Worm (Caenorhabditis elegans) whole organism, L4/young adult: ENCODE data around the gene F13H10.9.

Experiments
- W03F9.2 ChIP-seq: fragments of 150-350 bp; optimal IDR thresholded peaks from 2 replicates; lab custom pipeline; 2014; ENCODE audit warnings: missing biosample characterization, missing genetic modification characterization
- him-1 ChIP-seq: sonication (generic microtip); optimal IDR thresholded peaks from 2 replicates; lab custom pipeline; 2016; ENCODE audit warnings: missing genotype, missing genetic modification reagents, missing genetic modification characterization, missing compliant biosample characterization

DNA sequence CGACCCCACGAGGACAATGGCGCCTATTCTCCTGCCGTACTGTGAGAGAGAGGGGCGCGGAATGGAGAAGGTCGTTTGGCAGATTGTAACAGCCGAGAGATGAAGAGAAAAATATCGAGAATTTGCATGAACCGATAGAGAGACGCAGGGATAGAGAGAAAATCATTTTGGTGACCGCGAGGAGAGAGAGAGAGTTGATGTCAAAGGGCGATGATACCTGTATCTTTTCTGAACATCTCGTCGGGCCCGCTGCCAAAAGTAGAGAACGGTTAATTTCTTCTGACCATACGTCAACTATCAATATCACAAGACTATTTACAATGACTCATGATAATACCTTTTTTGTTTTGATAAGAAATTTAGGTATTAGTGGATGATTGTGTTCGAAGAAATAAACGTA, 25.7 kb upstream of the F13H10.9 start:
- TF ChIP-seq him-1 (tag; lab: Kevin White, UChicago): no peak
- no peak for TF ChIP-seq W03F9.2
